Worm (Caenorhabditis elegans): ENCODE measurements around the gene F54H12.8.

- TF ChIP-seq Y67H2A.10 (GFP tag; conservative IDR thresholded peaks at IDR 0.05) (no peak), mcd-1 (GFP tag; IDR thresholded peaks at IDR 0.05) (no peak), hmg-1.2 (GFP tag; IDR thresholded peaks at IDR 0.05) (no peak), egrh-3 (GFP tag; IDR thresholded peaks at IDR 0.05) (no peak), attf-3 (GFP tag; conservative IDR thresholded peaks at IDR 0.05) (no peak), ztf-22 (GFP tag; optimal IDR thresholded peaks at IDR 0.05) (no peak), rcor-1 (GFP tag; IDR thresholded peaks at IDR 0.05) (no peak), bed-1 (GFP tag; IDR thresholded peaks at IDR 0.05) (no peak), ztf-3 (GFP tag; optimal IDR thresholded peaks at IDR 0.05) (no peak), unc-130 (GFP tag; optimal IDR thresholded peaks at IDR 0.05) (no peak), snpc-4 (GFP tag; optimal IDR thresholded peaks at IDR 0.05) (no peak), snpc-4 (tag; optimal IDR thresholded peaks at IDR 0.05) (no peak)
These were observed 48.0 kb upstream of the F54H12.8 start for ce11 chrIII:8017053-8017452.

All from whole organism, young adult.